Fruit fly (Drosophila melanogaster) whole organism, pupa: ENCODE results near the gene ND-20.

Experiments used
- CG10348 ChIP-seq: fragments of 200-800 bp; sonication (Bioruptor generic); IDR thresholded peaks from 2 replicates; pipeline ENCODE4 v1.3.6; 2022; ENCODE audit warnings: missing biosample characterization, missing genetic modification characterization
- CG12605 ChIP-seq: fragments of 200-800 bp; sonication (Bioruptor generic); IDR thresholded peaks from 2 replicates; pipeline ENCODE4 v1.3.6; 2022; ENCODE audit warnings: missing biosample characterization, missing genetic modification characterization
- CG13204 ChIP-seq: fragments of 200-800 bp; sonication (Bioruptor generic); optimal IDR thresholded peaks from 2 replicates; lab custom pipeline; 2018; ENCODE audit warnings: missing biosample characterization, mild to moderate bottlenecking, missing genetic modification characterization, moderate library complexity
- CG14655 ChIP-seq: fragments of 200-800 bp; sonication (Bioruptor generic); optimal IDR thresholded peaks from 3 replicates; lab custom pipeline; 2017; ENCODE audit warnings: mild to moderate bottlenecking, missing biosample characterization, missing genetic modification reagents, missing genetic modification characterization
- CG15710 ChIP-seq: fragments of 200-800 bp; sonication (Bioruptor generic); optimal IDR thresholded peaks from 2 replicates; lab custom pipeline; 2018; ENCODE audit warnings: missing biosample characterization, mild to moderate bottlenecking, missing genetic modification characterization, moderate library complexity
- CG17806 ChIP-seq: fragments of 200-800 bp; sonication (Bioruptor generic); optimal IDR thresholded peaks from 2 replicates; lab custom pipeline; 2018; ENCODE audit warnings: missing biosample characterization, mild to moderate bottlenecking, missing genetic modification characterization, moderate library complexity
- CG32121 ChIP-seq: fragments of 200-800 bp; sonication (Bioruptor generic); IDR thresholded peaks from 2 replicates; pipeline ENCODE4 v1.3.6; 2022; ENCODE audit warnings: missing biosample characterization, missing genetic modification characterization
- CG34367 ChIP-seq: fragments of 200-800 bp; sonication (Bioruptor generic); optimal IDR thresholded peaks from 2 replicates; lab custom pipeline; 2018; ENCODE audit warnings: missing biosample characterization, mild to moderate bottlenecking, missing genetic modification characterization
- CG4496 ChIP-seq: fragments of 200-800 bp; sonication (Bioruptor generic); IDR thresholded peaks from 3 replicates; pipeline ENCODE4 v1.3.6; 2022; ENCODE audit warnings: missing biosample characterization, missing genetic modification characterization
- CG8301 ChIP-seq: fragments of 200-800 bp; sonication (Bioruptor generic); optimal IDR thresholded peaks from 2 replicates; lab custom pipeline; 2018; ENCODE audit warnings: missing biosample characterization, mild to moderate bottlenecking, missing genetic modification characterization
- CG9948 ChIP-seq: fragments of 200-800 bp; sonication (Bioruptor generic); optimal IDR thresholded peaks from 2 replicates; lab custom pipeline; 2018; ENCODE audit warnings: missing biosample characterization, mild to moderate bottlenecking, missing genetic modification characterization, moderate library complexity
- D1 ChIP-seq: fragments of 200-800 bp; sonication (Bioruptor generic); optimal IDR thresholded peaks from 2 replicates; lab custom pipeline; 2018; ENCODE audit warnings: missing biosample characterization, mild to moderate bottlenecking, missing genetic modification characterization, moderate library complexity
- EcR ChIP-seq: fragments of 200-800 bp; sonication (Bioruptor generic); optimal IDR thresholded peaks from 3 replicates; lab custom pipeline; 2019; ENCODE audit warnings: missing biosample characterization, missing genetic modification characterization, mild to moderate bottlenecking, moderate library complexity, missing genetic modification reagents
- Ets98B ChIP-seq: fragments of 200-800 bp; sonication (Bioruptor generic); IDR thresholded peaks from 2 replicates; pipeline ENCODE4 v1.3.6; 2022; ENCODE audit warnings: missing biosample characterization, missing genetic modification characterization
- Pif1A ChIP-seq: fragments of 200-800 bp; sonication (Bioruptor generic); optimal IDR thresholded peaks from 3 replicates; lab custom pipeline; 2016; ENCODE audit warnings: missing biosample characterization, missing genetic modification characterization
- Pif1B ChIP-seq: fragments of 200-800 bp; sonication (Bioruptor generic); optimal IDR thresholded peaks from 3 replicates; lab custom pipeline; 2016; ENCODE audit warnings: missing biosample characterization, missing genetic modification characterization
- Snoo ChIP-seq: fragments of 200-800 bp; sonication (Bioruptor generic); optimal IDR thresholded peaks from 3 replicates; lab custom pipeline; 2017; ENCODE audit warnings: missing biosample characterization, mild to moderate bottlenecking, missing genetic modification characterization, inconsistent platforms
- fd96Ca ChIP-seq: fragments of 200-800 bp; sonication (Bioruptor generic); IDR thresholded peaks from 3 replicates; pipeline ENCODE4 v1.3.6; 2022; ENCODE audit warnings: missing biosample characterization, missing genetic modification characterization
- gl ChIP-seq: fragments of 200-800 bp; sonication (Bioruptor generic); optimal IDR thresholded peaks from 2 replicates; lab custom pipeline; 2018; ENCODE audit warnings: missing biosample characterization, mild to moderate bottlenecking, missing genetic modification characterization
- rn ChIP-seq: fragments of 200-800 bp; sonication (Bioruptor generic); IDR thresholded peaks from 2 replicates; pipeline ENCODE4 v1.3.6; 2022; ENCODE audit warnings: missing biosample characterization, missing genetic modification characterization

Gene ND-20

dm6 chrX:15986654-15987053 lies at the start of gene ND-20:
TSS of gene ND-20 (minus strand) at chrX:15986808.
- no peak for TF ChIP-seq gl (tag; lab: Kevin White, UChicago)
- TF ChIP-seq CG9948 (tag; lab: Kevin White, UChicago): no peak
- TF ChIP-seq CG13204: no peak
- no peak for TF ChIP-seq Snoo (tag; lab: Kevin White, UChicago)
- TF ChIP-seq CG12605 (GFP tag; lab: Robert Waterston, UW): no peak
- TF ChIP-seq CG15710 (tag; lab: Kevin White, UChicago): peak; percentile 9
- no peak for TF ChIP-seq CG10348
- no peak for TF ChIP-seq fd96Ca (GFP tag; lab: Robert Waterston, UW)

dm6 chrX:16008814-16009213 lies 22.2 kb upstream of the ND-20 start, which contains the start of gene Muc14A:
TSS of gene Muc14A (plus strand) at chrX:16009114.
- TF ChIP-seq CG34367 (tag; lab: Kevin White, UChicago): no peak
- TF ChIP-seq CG32121 (GFP tag; lab: Robert Waterston, UW): no peak
- TF ChIP-seq Pif1A: no peak
- TF ChIP-seq CG4496 (GFP tag; lab: Robert Waterston, UW): no peak
- no peak for TF ChIP-seq CG8301
- TF ChIP-seq gl (tag; lab: Kevin White, UChicago): no peak
- no peak for TF ChIP-seq Snoo (tag; lab: Kevin White, UChicago)
- no peak for TF ChIP-seq CG13204
- TF ChIP-seq Pif1B (GFP tag; lab: Kevin White, UChicago): no peak
- no peak for TF ChIP-seq CG12605 (GFP tag; lab: Robert Waterston, UW)
- TF ChIP-seq CG9948 (tag; lab: Kevin White, UChicago): no peak
- TF ChIP-seq D1 (tag; lab: Kevin White, UChicago): no peak
- TF ChIP-seq CG14655: no peak

dm6 chrX:16005551-16006197 lies 19.1 kb upstream of the ND-20 start, which contains the start of the genes vap and CG12698:
TSS of gene vap (minus strand) at chrX:16005812.
TSS of gene CG12698 (plus strand) at chrX:16006147.
- TF ChIP-seq CG17806 (tag; lab: Kevin White, UChicago) (no peak), Pif1A (no peak), CG8301 (no peak), CG10348 (no peak), D1 (tag; lab: Kevin White, UChicago) (peak; percentile 17), EcR (no peak), CG34367 (tag; lab: Kevin White, UChicago) (no peak), rn (GFP tag; lab: Robert Waterston, UW) (no peak)

dm6 chrX:16005066-16005465 lies 18.5 kb upstream of the ND-20 start:
- TF ChIP-seq Pif1B (GFP tag; lab: Kevin White, UChicago) (no peak), CG12605 (GFP tag; lab: Robert Waterston, UW) (no peak), fd96Ca (GFP tag; lab: Robert Waterston, UW) (no peak), CG14655 (no peak), CG17806 (tag; lab: Kevin White, UChicago) (no peak), D1 (tag; lab: Kevin White, UChicago) (no peak), Pif1A (no peak), CG13204 (no peak), CG15710 (tag; lab: Kevin White, UChicago) (no peak)

- no peak for TF ChIP-seq CG12605 (GFP tag; lab: Robert Waterston, UW)
Observed at dm6 chrX:15996831-15997230, 10.2 kb upstream of the ND-20 start, which contains the start of gene CG8939. TSS of gene CG8939 (plus strand) at chrX:15997016.

dm6 chrX:15992527-15992897 lies 5.9 kb upstream of the ND-20 start:
- TF ChIP-seq CG14655 (no peak), Ets98B (GFP tag; lab: Robert Waterston, UW) (no peak), fd96Ca (GFP tag; lab: Robert Waterston, UW) (no peak), CG9948 (tag; lab: Kevin White, UChicago) (no peak), CG34367 (tag; lab: Kevin White, UChicago) (no peak)

- no peak for TF ChIP-seq CG12605 (GFP tag; lab: Robert Waterston, UW)
- TF ChIP-seq CG15710 (tag; lab: Kevin White, UChicago): peak; percentile 11
Observed at dm6 chrX:15991618-15992526, 5.3 kb upstream of the ND-20 start, which contains the start of the genes CG46312, eIF5 and exd. TSS of gene CG46312 (minus strand) at chrX:15991974. TSS of gene eIF5 (minus strand) at chrX:15991974. TSS of gene exd (plus strand) at chrX:15992468.
